Worm (Caenorhabditis elegans) whole organism, L2 larva: ENCODE data around the gene rpb-9.

Experiments
- C34F6.9 ChIP-seq: fragments of 150-350 bp; optimal IDR thresholded peaks from 2 replicates; lab custom pipeline; 2014; ENCODE audit warnings: missing biosample characterization, missing genetic modification characterization
- F13H6.1 ChIP-seq: sonication (generic microtip); optimal IDR thresholded peaks from 2 replicates; lab custom pipeline; 2016; ENCODE audit warnings: missing genetic modification characterization, missing compliant biosample characterization
- R02D3.7 ChIP-seq: fragments of 150-350 bp; optimal IDR thresholded peaks from 2 replicates; lab custom pipeline; 2014; ENCODE audit warnings: missing biosample characterization, missing genetic modification characterization
- Y55F3AM.14 ChIP-seq: fragments of 200-800 bp; sonication (Bioruptor generic); optimal IDR thresholded peaks from 2 replicates; lab custom pipeline; 2018; ENCODE audit warnings: mild to moderate bottlenecking, missing genetic modification characterization, missing compliant biosample characterization
- alr-1 ChIP-seq: fragments of 150-350 bp; optimal IDR thresholded peaks from 2 replicates; lab custom pipeline; 2014; ENCODE audit warnings: missing biosample characterization, missing genetic modification characterization
- aly-2 ChIP-seq: fragments of 150-350 bp; optimal IDR thresholded peaks from 2 replicates; lab custom pipeline; 2014; ENCODE audit warnings: missing biosample characterization, missing genetic modification characterization
- ama-1 ChIP-seq: fragments of 150-350 bp; optimal IDR thresholded peaks from 2 replicates; lab custom pipeline; 2018; ENCODE audit warnings: inconsistent platforms
- blmp-1 ChIP-seq: sonication (generic microtip); optimal IDR thresholded peaks from 2 replicates; lab custom pipeline; 2017; ENCODE audit warnings: missing genetic modification characterization, mild to moderate bottlenecking, missing compliant biosample characterization, antibody characterized with exemption, moderate library complexity; ENCODE audit not compliant: insufficient read depth
- ceh-16 ChIP-seq: fragments of 150-350 bp; optimal IDR thresholded peaks from 2 replicates; lab custom pipeline; 2014; ENCODE audit warnings: missing biosample characterization, missing genetic modification characterization
- ceh-82 ChIP-seq: fragments of 150-350 bp; optimal IDR thresholded peaks from 2 replicates; lab custom pipeline; 2014; ENCODE audit warnings: missing biosample characterization, missing genetic modification characterization
- crh-2 ChIP-seq: sonication (generic microtip); optimal IDR thresholded peaks from 2 replicates; lab custom pipeline; 2017; ENCODE audit warnings: missing biosample characterization, missing genetic modification characterization
- egl-27 ChIP-seq: sonication (generic microtip); optimal IDR thresholded peaks from 3 replicates; lab custom pipeline; 2017; ENCODE audit warnings: missing biosample characterization, missing genetic modification reagents, missing genetic modification characterization
- elt-1 ChIP-seq: fragments of 150-350 bp; optimal IDR thresholded peaks from 2 replicates; lab custom pipeline; 2014; ENCODE audit warnings: missing biosample characterization, missing genetic modification characterization
- elt-3 ChIP-seq: sonication (generic microtip); optimal IDR thresholded peaks from 2 replicates; lab custom pipeline; 2017; ENCODE audit warnings: missing biosample characterization, missing genetic modification characterization
- lin-11 ChIP-seq: fragments of 150-350 bp; sonication (generic microtip); optimal IDR thresholded peaks from 2 replicates; lab custom pipeline; 2014; ENCODE audit warnings: missing biosample characterization, missing genetic modification characterization, inconsistent platforms, mixed read lengths
- lin-13 ChIP-seq: fragments of 150-350 bp; optimal IDR thresholded peaks from 2 replicates; lab custom pipeline; 2014; ENCODE audit warnings: missing biosample characterization, missing genetic modification reagents, missing genetic modification characterization
- lin-39 ChIP-seq: fragments of 150-350 bp; optimal IDR thresholded peaks from 2 replicates; lab custom pipeline; 2014; ENCODE audit warnings: missing biosample characterization, missing genetic modification reagents, missing genetic modification characterization
- lsy-2 ChIP-seq, 2 experiments: fragments of 150-350 bp in 1 of 2; sonication (generic microtip) in 1 of 2; optimal IDR thresholded peaks; 2 replicates each; lab custom pipeline; 2014 to 2017; ENCODE audit warnings: missing biosample characterization in 2 of 2, missing genetic modification characterization in 2 of 2
- mab-5 ChIP-seq: fragments of 150-350 bp; optimal IDR thresholded peaks from 2 replicates; lab custom pipeline; 2014; ENCODE audit warnings: missing biosample characterization, missing genetic modification characterization
- mbf-1 ChIP-seq: sonication (generic microtip); optimal IDR thresholded peaks from 2 replicates; lab custom pipeline; 2017; ENCODE audit warnings: missing biosample characterization, missing genetic modification characterization
- mdl-1 ChIP-seq, 2 experiments: fragments of 150-350 bp in 1 of 2; sonication (generic microtip) in 1 of 2; optimal IDR thresholded peaks; 2 replicates each; lab custom pipeline; 2017; ENCODE audit warnings: missing biosample characterization in 2 of 2, missing genetic modification characterization in 2 of 2
- nhr-11 ChIP-seq: fragments of 150-350 bp; optimal IDR thresholded peaks from 2 replicates; lab custom pipeline; 2014; ENCODE audit warnings: missing biosample characterization, missing genetic modification characterization
- nhr-12 ChIP-seq: fragments of 150-350 bp; optimal IDR thresholded peaks from 2 replicates; lab custom pipeline; 2014; ENCODE audit warnings: missing biosample characterization, missing genetic modification characterization
- nhr-129 ChIP-seq: fragments of 150-350 bp; optimal IDR thresholded peaks from 2 replicates; lab custom pipeline; 2014; ENCODE audit warnings: missing biosample characterization, missing genetic modification characterization
- nhr-21 ChIP-seq: fragments of 150-350 bp; optimal IDR thresholded peaks from 2 replicates; lab custom pipeline; 2014; ENCODE audit warnings: missing biosample characterization, missing genetic modification characterization
- nhr-23 ChIP-seq: fragments of 150-350 bp; optimal IDR thresholded peaks from 2 replicates; lab custom pipeline; 2014; ENCODE audit warnings: missing biosample characterization, missing genetic modification reagents, missing genetic modification characterization
- nhr-25 ChIP-seq: fragments of 150-350 bp; sonication (generic microtip); optimal IDR thresholded peaks from 3 replicates; lab custom pipeline; 2014; ENCODE audit warnings: missing biosample characterization, missing genetic modification characterization
- nhr-6 ChIP-seq: fragments of 150-350 bp; optimal IDR thresholded peaks from 2 replicates; lab custom pipeline; 2014; ENCODE audit warnings: missing biosample characterization, missing genetic modification characterization
- peb-1 ChIP-seq: fragments of 150-350 bp; optimal IDR thresholded peaks from 2 replicates; lab custom pipeline; 2014; ENCODE audit warnings: missing biosample characterization, missing genetic modification characterization
- sem-4 ChIP-seq: fragments of 150-350 bp; optimal IDR thresholded peaks from 2 replicates; lab custom pipeline; 2014; ENCODE audit warnings: missing biosample characterization, missing genetic modification reagents, missing genetic modification characterization
- skn-1 ChIP-seq: sonication (generic microtip); optimal IDR thresholded peaks from 2 replicates; lab custom pipeline; 2017; ENCODE audit warnings: missing biosample characterization, missing genetic modification characterization
- sma-3 ChIP-seq: sonication (generic microtip); optimal IDR thresholded peaks from 2 replicates; lab custom pipeline; 2016; ENCODE audit warnings: missing genetic modification reagents, missing genetic modification characterization, missing compliant biosample characterization
- sma-9 ChIP-seq, 2 experiments: fragments of 150-350 bp in 1 of 2; sonication (generic microtip) in 1 of 2; optimal IDR thresholded peaks; 2 replicates each; lab custom pipeline; 2014 to 2016; ENCODE audit warnings: missing genetic modification characterization in 2 of 2, mild to moderate bottlenecking in 1 of 2, missing biosample characterization in 1 of 2, missing compliant biosample characterization in 1 of 2, missing genetic modification reagents in 1 of 2, moderate library complexity in 1 of 2
- snpc-4 ChIP-seq: fragments of 150-350 bp; optimal IDR thresholded peaks from 2 replicates; lab custom pipeline; 2014; ENCODE audit warnings: missing biosample characterization, missing genetic modification characterization
- unc-55 ChIP-seq: fragments of 150-350 bp; sonication (generic microtip); optimal IDR thresholded peaks from 3 replicates; lab custom pipeline; 2014; ENCODE audit warnings: missing biosample characterization, missing genetic modification reagents, missing genetic modification characterization
- unc-62 ChIP-seq: fragments of 150-350 bp; optimal IDR thresholded peaks from 2 replicates; lab custom pipeline; 2014; ENCODE audit warnings: missing biosample characterization, missing genetic modification reagents, missing genetic modification characterization
- ztf-1 ChIP-seq: fragments of 200-800 bp; sonication (Bioruptor generic); conservative IDR thresholded peaks from 2 replicates; pipeline ENCODE4 v1.3.6; 2022; ENCODE audit warnings: missing genetic modification characterization, missing compliant biosample characterization
- ztf-11 ChIP-seq: sonication (generic microtip); optimal IDR thresholded peaks from 2 replicates; lab custom pipeline; 2017; ENCODE audit warnings: missing biosample characterization, missing genetic modification characterization
- ztf-4 ChIP-seq: fragments of 150-350 bp; optimal IDR thresholded peaks from 2 replicates; lab custom pipeline; 2014; ENCODE audit warnings: missing biosample characterization, missing genetic modification characterization

The rpb-9 gene

ce11 chrV:8031121-8031520 lies 19.0 kb upstream of the rpb-9 start, which contains the start of gene vars-1 (continued):
- TF ChIP-seq elt-1: no peak
- TF ChIP-seq mbf-1: no peak
- no peak for TF ChIP-seq skn-1 (tag; lab: Kevin White, UChicago)
- TF ChIP-seq aly-2 (tag; lab: Kevin White, UChicago): no peak
- TF ChIP-seq alr-1 (tag; lab: Kevin White, UChicago): no peak
- no peak for TF ChIP-seq lin-11
- no peak for TF ChIP-seq sem-4 (tag; lab: Kevin White, UChicago)
- peak; percentile 42 for TF ChIP-seq sma-9 (GFP tag; optimal IDR thresholded peaks at IDR 0.05; lab: Kevin White, UChicago)
- TF ChIP-seq sma-9 (tag; optimal IDR thresholded peaks at IDR 0.05; lab: Kevin White, UChicago): no peak
- peak in 1 of 2 experiments; percentile 76 for TF ChIP-seq lsy-2 (tag; optimal IDR thresholded peaks at IDR 0.05; lab: Kevin White, UChicago)
- no peak for TF ChIP-seq F13H6.1 (tag; lab: Kevin White, UChicago)
- no peak for TF ChIP-seq R02D3.7 (tag; lab: Kevin White, UChicago)

- TF ChIP-seq egl-27 (tag; lab: Kevin White, UChicago) (no peak), mdl-1 (tag; optimal IDR thresholded peaks at IDR 0.05; lab: Kevin White, UChicago) (no peak), Y55F3AM.14 (GFP tag; lab: Kevin White, UChicago) (no peak), ztf-4 (tag; lab: Kevin White, UChicago) (no peak), lin-39 (tag; lab: Kevin White, UChicago) (no peak), nhr-11 (tag; lab: Kevin White, UChicago) (no peak), C34F6.9 (tag; lab: Kevin White, UChicago) (no peak), alr-1 (tag; lab: Kevin White, UChicago) (no peak), lin-13 (GFP tag; lab: Kevin White, UChicago) (no peak), ama-1 (lab: Kevin White, UChicago) (no peak), F13H6.1 (tag; lab: Kevin White, UChicago) (no peak), nhr-129 (tag; lab: Kevin White, UChicago) (no peak), ceh-82 (tag; lab: Kevin White, UChicago) (no peak), nhr-23 (no peak), nhr-12 (tag; lab: Kevin White, UChicago) (no peak)
Measured at ce11 chrV:8028825-8029489, 16.8 kb upstream of the rpb-9 start, which contains the start of gene oma-2. TSS of gene oma-2 (plus strand) at chrV:8029439.

- TF ChIP-seq ceh-16 (tag; lab: Kevin White, UChicago): no peak
- TF ChIP-seq unc-62 (GFP tag; lab: Kevin White, UChicago): no peak
- no peak for TF ChIP-seq C34F6.9 (tag; lab: Kevin White, UChicago)
- TF ChIP-seq egl-27 (tag; lab: Kevin White, UChicago): no peak
- no peak for TF ChIP-seq ztf-1 (GFP tag; lab: Robert Waterston, UW)
- peak; percentile 18 for TF ChIP-seq sma-3
- no peak for TF ChIP-seq elt-3 (tag; lab: Kevin White, UChicago)
- no peak for TF ChIP-seq mab-5 (tag; lab: Kevin White, UChicago)
- TF ChIP-seq F13H6.1 (tag; lab: Kevin White, UChicago): no peak
- peak; percentile 70 for TF ChIP-seq sma-9 (GFP tag; optimal IDR thresholded peaks at IDR 0.05; lab: Kevin White, UChicago)
- TF ChIP-seq sma-9 (tag; optimal IDR thresholded peaks at IDR 0.05; lab: Kevin White, UChicago): no peak
- no peak for TF ChIP-seq aly-2 (tag; lab: Kevin White, UChicago)
- no peak for TF ChIP-seq skn-1 (tag; lab: Kevin White, UChicago)
- peak; percentile 56 for TF ChIP-seq nhr-25 (tag; lab: Kevin White, UChicago)
- no peak for TF ChIP-seq snpc-4 (tag; lab: Kevin White, UChicago)
- no peak for TF ChIP-seq unc-55 (GFP tag; lab: Kevin White, UChicago)
- TF ChIP-seq lin-11: no peak
- peak; percentile 42 for TF ChIP-seq blmp-1 (tag; lab: Kevin White, UChicago)
- no peak for TF ChIP-seq crh-2
- TF ChIP-seq peb-1 (tag; lab: Kevin White, UChicago): no peak
- no peak for TF ChIP-seq Y55F3AM.14 (GFP tag; lab: Kevin White, UChicago)
- no peak for TF ChIP-seq nhr-6
- no peak for TF ChIP-seq sem-4 (tag; lab: Kevin White, UChicago)
- no peak for TF ChIP-seq ztf-11
- no peak for TF ChIP-seq alr-1 (tag; lab: Kevin White, UChicago)
- no peak for TF ChIP-seq nhr-21 (tag; lab: Kevin White, UChicago)
- TF ChIP-seq, all 48 proteins: peak for 4
Measured at ce11 chrV:8027429-8028142, 15.4 kb upstream of the rpb-9 start.
